Fruit fly (Drosophila melanogaster) whole organism, embryonic: ENCODE data around the gene CG42542.

Experiments used
- CG12744 ChIP-seq: fragments of 200-800 bp; sonication (Bioruptor generic); optimal IDR thresholded peaks from 2 replicates; lab custom pipeline; 2016; ENCODE audit warnings: missing biosample characterization, missing genetic modification characterization
- CG14050 ChIP-seq: fragments of 200-800 bp; sonication (Bioruptor generic); IDR thresholded peaks from 3 replicates; pipeline ENCODE4 v1.3.6; 2022; ENCODE audit warnings: missing biosample characterization, missing genetic modification characterization
- CG15479 ChIP-seq: fragments of 200-800 bp; sonication (Bioruptor generic); optimal IDR thresholded peaks from 3 replicates; lab custom pipeline; 2019; ENCODE audit warnings: missing biosample characterization, mild to moderate bottlenecking, missing genetic modification characterization, moderate library complexity
- CG17359 ChIP-seq: fragments of 200-800 bp; sonication (Bioruptor generic); optimal IDR thresholded peaks from 3 replicates; lab custom pipeline; 2018; ENCODE audit warnings: missing biosample characterization, mild to moderate bottlenecking, missing genetic modification characterization, moderate library complexity
- CG1832 ChIP-seq: fragments of 200-800 bp; sonication (Bioruptor generic); optimal IDR thresholded peaks from 2 replicates; lab custom pipeline; 2017; ENCODE audit warnings: missing biosample characterization, mild to moderate bottlenecking, missing genetic modification characterization, inconsistent platforms
- CG30431 ChIP-seq: fragments of 200-800 bp; sonication (Bioruptor generic); optimal IDR thresholded peaks from 2 replicates; lab custom pipeline; 2017; ENCODE audit warnings: missing biosample characterization, missing genetic modification characterization
- CG31365 ChIP-seq: fragments of 200-800 bp; sonication (Bioruptor generic); optimal IDR thresholded peaks from 2 replicates; lab custom pipeline; 2018; ENCODE audit warnings: missing biosample characterization, mild to moderate bottlenecking, missing genetic modification characterization
- CG4404 ChIP-seq: fragments of 200-800 bp; sonication (Bioruptor generic); IDR thresholded peaks from 2 replicates; pipeline ENCODE4 v1.3.6; 2022; ENCODE audit warnings: missing biosample characterization, missing genetic modification characterization
- CG4820 ChIP-seq: fragments of 200-800 bp; sonication (Bioruptor generic); optimal IDR thresholded peaks from 3 replicates; lab custom pipeline; 2016; ENCODE audit warnings: missing biosample characterization, missing genetic modification characterization
- CG5245 ChIP-seq: fragments of 200-800 bp; sonication (Bioruptor generic); optimal IDR thresholded peaks from 3 replicates; lab custom pipeline; 2016; ENCODE audit warnings: missing biosample characterization, missing genetic modification characterization
- CG7745 ChIP-seq: fragments of 200-800 bp; sonication (Bioruptor generic); optimal IDR thresholded peaks from 2 replicates; lab custom pipeline; 2018; ENCODE audit warnings: missing biosample characterization, mild to moderate bottlenecking, missing genetic modification characterization, moderate library complexity
- CG8478 ChIP-seq: fragments of >200 bp; optimal IDR thresholded peaks from 2 replicates; lab custom pipeline; 2018
- CG9932 ChIP-seq: fragments of 200-800 bp; sonication (Bioruptor generic); IDR thresholded peaks from 2 replicates; pipeline ENCODE4 v1.3.6; 2022; ENCODE audit warnings: missing biosample characterization, missing genetic modification characterization
- Dip2 ChIP-seq: fragments of 200-800 bp; sonication (Bioruptor generic); IDR thresholded peaks from 2 replicates; pipeline ENCODE4 v1.3.6; 2022; ENCODE audit warnings: missing biosample characterization, missing genetic modification characterization
- Eip74EF ChIP-seq, 2 experiments: fragments of 200-800 bp in 1 of 2; fragments of >200 bp in 1 of 2; sonication (Bioruptor generic) in 1 of 2; optimal IDR thresholded peaks; 2 replicates each; lab custom pipeline; 2017 to 2019; ENCODE audit warnings: missing biosample characterization in 2 of 2, missing genetic modification characterization in 2 of 2, mild to moderate bottlenecking in 1 of 2, moderate library complexity in 1 of 2
- Gsc ChIP-seq: fragments of 200-800 bp; sonication (Bioruptor generic); IDR thresholded peaks from 2 replicates; pipeline ENCODE4 v1.3.6; 2022; ENCODE audit warnings: missing biosample characterization, missing genetic modification characterization
- H2.0 ChIP-seq: fragments of 200-800 bp; sonication (Bioruptor generic); IDR thresholded peaks from 2 replicates; pipeline ENCODE4 v1.3.6; 2022; ENCODE audit warnings: missing biosample characterization, missing genetic modification characterization
- HLHmδ ChIP-seq: fragments of 200-800 bp; sonication (Bioruptor generic); optimal IDR thresholded peaks from 2 replicates; lab custom pipeline; 2018; ENCODE audit warnings: missing biosample characterization, mild to moderate bottlenecking, missing genetic modification characterization, moderate library complexity
- Hr51 ChIP-seq, 2 experiments: fragments of 200-800 bp; sonication (Bioruptor generic); optimal IDR thresholded peaks; 2 replicates in 1 of 2; 3 replicates in 1 of 2; lab custom pipeline; 2016 to 2018; ENCODE audit warnings: missing biosample characterization in 2 of 2, missing genetic modification characterization in 2 of 2, mild to moderate bottlenecking in 1 of 2, moderate library complexity in 1 of 2
- Lim3 ChIP-seq: fragments of 200-800 bp; sonication (Bioruptor generic); IDR thresholded peaks from 2 replicates; pipeline ENCODE4 v1.3.6; 2022; ENCODE audit warnings: missing biosample characterization, missing genetic modification characterization
- MBD-R2 ChIP-seq: fragments of 200-800 bp; sonication (Bioruptor generic); IDR thresholded peaks from 2 replicates; pipeline ENCODE4 v1.3.6; 2022; ENCODE audit warnings: missing biosample characterization, missing genetic modification characterization
- Max ChIP-seq: fragments of 200-800 bp; sonication (Bioruptor generic); optimal IDR thresholded peaks from 2 replicates; lab custom pipeline; 2016; ENCODE audit warnings: missing biosample characterization, mild to moderate bottlenecking, missing genetic modification characterization
- Med ChIP-seq: fragments of 200-800 bp; sonication (Bioruptor generic); peaks from one replicate; lab custom pipeline; 2016; ENCODE audit warnings: missing biosample characterization, missing genetic modification characterization, mild to moderate bottlenecking, inconsistent platforms, moderate library complexity
- NFAT ChIP-seq: fragments of 200-800 bp; sonication (Bioruptor generic); IDR thresholded peaks from 2 replicates; pipeline ENCODE4 v1.3.6; 2022; ENCODE audit warnings: missing biosample characterization, missing genetic modification characterization
- Nf-YB ChIP-seq: fragments of 200-800 bp; sonication (Bioruptor generic); optimal IDR thresholded peaks from 3 replicates; lab custom pipeline; 2019; ENCODE audit warnings: missing biosample characterization, mild to moderate bottlenecking, missing genetic modification characterization, moderate library complexity
- Opbp ChIP-seq: fragments of 200-800 bp; sonication (Bioruptor generic); IDR thresholded peaks from 3 replicates; pipeline ENCODE4 v1.3.6; 2022; ENCODE audit warnings: missing biosample characterization, missing genetic modification characterization; ENCODE audit not compliant: partially characterized antibody
- Optix ChIP-seq: fragments of 200-800 bp; sonication (Bioruptor generic); IDR thresholded peaks from 3 replicates; pipeline ENCODE4 v1.3.6; 2022; ENCODE audit warnings: missing biosample characterization, missing genetic modification characterization
- Sox102F ChIP-seq: fragments of 200-800 bp; sonication (Bioruptor generic); optimal IDR thresholded peaks from 2 replicates; lab custom pipeline; 2018; ENCODE audit warnings: missing biosample characterization, mild to moderate bottlenecking, missing genetic modification characterization, moderate library complexity
- YL-1 ChIP-seq: fragments of 200-800 bp; sonication (Bioruptor generic); optimal IDR thresholded peaks from 3 replicates; lab custom pipeline; 2017; ENCODE audit warnings: missing biosample characterization, mild to moderate bottlenecking, missing genetic modification characterization
- abd-A ChIP-seq: fragments of 200-800 bp; sonication (Bioruptor generic); optimal IDR thresholded peaks from 3 replicates; lab custom pipeline; 2019; ENCODE audit warnings: missing biosample characterization, mild to moderate bottlenecking, missing genetic modification characterization, moderate library complexity
- ac ChIP-seq: fragments of 200-800 bp; sonication (Bioruptor generic); optimal IDR thresholded peaks from 3 replicates; lab custom pipeline; 2017; ENCODE audit warnings: missing biosample characterization, mild to moderate bottlenecking, missing genetic modification characterization
- dimm ChIP-seq: fragments of 200-800 bp; sonication (Bioruptor generic); IDR thresholded peaks from 2 replicates; pipeline ENCODE4 v1.3.6; 2022; ENCODE audit warnings: missing biosample characterization, missing genetic modification characterization
- dmrt99B ChIP-seq: fragments of 200-800 bp; sonication (Bioruptor generic); optimal IDR thresholded peaks from 2 replicates; lab custom pipeline; 2018; ENCODE audit warnings: missing biosample characterization, mild to moderate bottlenecking, missing genetic modification characterization, moderate library complexity
- eve ChIP-seq, 2 experiments: fragments of >200 bp; optimal IDR thresholded peaks; 2 replicates each; lab custom pipeline; 2017; ENCODE audit warnings: missing biosample characterization in 2 of 2, missing genetic modification characterization in 2 of 2
- ftz-f1 ChIP-seq: fragments of 200-800 bp; sonication (Bioruptor generic); optimal IDR thresholded peaks from 2 replicates; lab custom pipeline; 2016; ENCODE audit warnings: missing biosample characterization, missing genetic modification characterization
- fu2 ChIP-seq: fragments of 200-800 bp; sonication (Bioruptor generic); optimal IDR thresholded peaks from 2 replicates; lab custom pipeline; 2016; ENCODE audit warnings: missing biosample characterization, missing genetic modification characterization
- grn ChIP-seq: fragments of 200-800 bp; sonication (Bioruptor generic); optimal IDR thresholded peaks from 3 replicates; lab custom pipeline; 2017; ENCODE audit warnings: missing biosample characterization, missing genetic modification characterization
- gt ChIP-seq: fragments of 200-800 bp; sonication (Bioruptor generic); IDR thresholded peaks from 2 replicates; pipeline ENCODE4 v1.3.6; 2022; ENCODE audit warnings: missing biosample characterization, missing genetic modification characterization
- lbe ChIP-seq: fragments of 200-800 bp; sonication (Bioruptor generic); optimal IDR thresholded peaks from 2 replicates; lab custom pipeline; 2016; ENCODE audit warnings: missing biosample characterization, mild to moderate bottlenecking, missing genetic modification characterization
- maf-S ChIP-seq: fragments of 200-800 bp; sonication (Bioruptor generic); optimal IDR thresholded peaks from 2 replicates; lab custom pipeline; 2016; ENCODE audit warnings: missing biosample characterization, missing genetic modification characterization
- mirr ChIP-seq: fragments of 200-800 bp; sonication (Bioruptor generic); optimal IDR thresholded peaks from 3 replicates; lab custom pipeline; 2018; ENCODE audit warnings: missing biosample characterization, mild to moderate bottlenecking, missing genetic modification characterization
- psq ChIP-seq: fragments of 200-800 bp; sonication (Bioruptor generic); optimal IDR thresholded peaks from 2 replicates; lab custom pipeline; 2017; ENCODE audit warnings: missing biosample characterization, missing genetic modification characterization
- pzg ChIP-seq: fragments of 200-800 bp; sonication (Bioruptor generic); optimal IDR thresholded peaks from 3 replicates; lab custom pipeline; 2018; ENCODE audit warnings: missing biosample characterization, mild to moderate bottlenecking, missing genetic modification characterization, moderate library complexity
- repo ChIP-seq: fragments of 200-800 bp; sonication (Bioruptor generic); optimal IDR thresholded peaks from 2 replicates; lab custom pipeline; 2016; ENCODE audit warnings: missing biosample characterization, missing genetic modification characterization
- sd ChIP-seq: fragments of 200-800 bp; sonication (Bioruptor generic); optimal IDR thresholded peaks from 3 replicates; lab custom pipeline; 2018; ENCODE audit warnings: missing biosample characterization, mild to moderate bottlenecking, missing genetic modification characterization, moderate library complexity
- sens ChIP-seq: fragments of 200-800 bp; sonication (Bioruptor generic); peaks from one replicate; lab custom pipeline; 2016; ENCODE audit warnings: missing biosample characterization, missing genetic modification characterization
- shn ChIP-seq: fragments of 200-800 bp; sonication (Bioruptor generic); optimal IDR thresholded peaks from 3 replicates; lab custom pipeline; 2016; ENCODE audit warnings: missing biosample characterization, missing genetic modification characterization
- so ChIP-seq: fragments of 200-800 bp; sonication (Bioruptor generic); IDR thresholded peaks from 3 replicates; pipeline ENCODE4 v1.3.6; 2022; ENCODE audit warnings: missing biosample characterization, missing genetic modification characterization
- sug ChIP-seq: fragments of 200-800 bp; optimal IDR thresholded peaks from 2 replicates; lab custom pipeline; 2019; ENCODE audit warnings: missing biosample characterization, mild to moderate bottlenecking, missing genetic modification characterization, moderate library complexity
- tio ChIP-seq: fragments of 200-800 bp; sonication (Bioruptor generic); optimal IDR thresholded peaks from 2 replicates; lab custom pipeline; 2017; ENCODE audit warnings: missing biosample characterization, missing genetic modification characterization, inconsistent platforms
- trem ChIP-seq: fragments of 200-800 bp; optimal IDR thresholded peaks from 3 replicates; lab custom pipeline; 2019; ENCODE audit warnings: missing biosample characterization, mild to moderate bottlenecking, missing genetic modification characterization, moderate library complexity
- zf30C ChIP-seq: fragments of 200-800 bp; sonication (Bioruptor generic); optimal IDR thresholded peaks from 3 replicates; lab custom pipeline; 2018; ENCODE audit warnings: missing biosample characterization, mild to moderate bottlenecking, missing genetic modification characterization

Gene CG42542

DNA sequence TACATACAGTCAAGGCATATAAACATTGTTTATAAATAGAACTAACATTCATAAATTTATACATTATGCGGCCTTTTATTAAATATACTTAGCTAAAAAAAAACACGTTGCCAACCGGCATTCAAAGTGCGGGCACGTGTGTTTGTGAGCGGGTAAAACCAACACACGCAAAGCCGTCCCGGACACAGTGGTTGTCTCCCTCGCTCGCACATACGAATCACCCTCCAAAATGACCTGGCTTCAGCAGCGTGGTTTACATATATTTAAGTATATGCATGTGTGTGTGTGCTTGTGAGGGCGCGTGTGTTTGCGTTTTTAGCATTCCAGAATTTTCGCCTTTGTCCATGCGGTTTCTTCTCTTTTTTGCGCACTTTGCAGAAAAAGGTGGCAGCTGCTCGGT, 47.1 kb downstream of the CG42542 start (continued):
- TF ChIP-seq sd (tag; lab: Kevin White, UChicago) (peak; percentile 97), tio (GFP tag; lab: Kevin White, UChicago) (no peak), ftz-f1 (GFP tag; lab: Kevin White, UChicago) (peak; percentile 53), CG4404 (no peak), abd-A (tag; lab: Kevin White, UChicago) (peak; percentile 68), Max (GFP tag; lab: Kevin White, UChicago) (peak; percentile 83), CG30431 (GFP tag; lab: Kevin White, UChicago) (no peak), CG1832 (peak; percentile 75), Opbp (0 out of 3 replicates have a peak, but pooled peaks have one; percentile 9), YL-1 (GFP tag; lab: Kevin White, UChicago) (peak; percentile 94), fu2 (GFP tag; lab: Kevin White, UChicago) (no peak), Dip2 (GFP tag; lab: Robert Waterston, UW) (no peak), Nf-YB (no peak), CG8478 (lab: Kevin White, UChicago) (peak; percentile 88), shn (GFP tag; lab: Kevin White, UChicago) (no peak), NFAT (GFP tag; lab: Robert Waterston, UW) (peak; percentile 63; the same call in 1 of the 2 replicates), psq (GFP tag; lab: Kevin White, UChicago) (no peak), sens (GFP tag; lab: Kevin White, UChicago) (peak; percentile 42), CG9932 (GFP tag; lab: Robert Waterston, UW) (peak; percentile 28; the same call in 1 of the 2 replicates), Med (GFP tag; lab: Kevin White, UChicago) (peak; percentile 53), CG17359 (tag; lab: Kevin White, UChicago) (no peak), HLHmδ (GFP tag; lab: Kevin White, UChicago) (no peak), zf30C (no peak), repo (GFP tag; lab: Kevin White, UChicago) (no peak), MBD-R2 (GFP tag; lab: Robert Waterston, UW) (no peak), eve (GFP tag; optimal IDR thresholded peaks at IDR 0.05; lab: Kevin White, UChicago) (no peak)

DNA sequence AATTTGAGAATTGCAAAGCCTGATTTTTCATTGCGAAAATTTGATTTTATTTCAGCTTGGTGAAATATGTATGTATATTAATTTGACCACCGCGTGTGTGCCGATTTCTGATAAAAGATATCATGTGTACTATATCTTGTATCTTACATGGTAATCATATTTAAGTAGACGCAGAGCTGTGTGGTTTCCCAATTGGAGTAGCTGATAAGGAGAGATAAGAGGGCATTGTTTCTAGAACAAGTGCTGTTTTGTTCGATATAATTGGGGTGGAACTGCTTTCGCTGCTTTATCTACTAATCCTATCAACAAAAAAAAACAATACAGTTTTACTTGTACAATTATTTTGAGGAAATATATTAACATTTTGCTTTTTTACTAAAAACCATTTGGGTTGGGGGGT, 50.2 kb downstream of the CG42542 start:
- TF ChIP-seq trem (tag; lab: Kevin White, UChicago) (no peak), H2.0 (GFP tag; lab: Robert Waterston, UW) (no peak), Sox102F (no peak), Lim3 (GFP tag; lab: Robert Waterston, UW) (no peak), grn (GFP tag; lab: Kevin White, UChicago) (peak; percentile 69), CG14050 (GFP tag; lab: Robert Waterston, UW) (no peak), sug (peak; percentile 30), Optix (GFP tag; lab: Robert Waterston, UW) (no peak), pzg (GFP tag; lab: Kevin White, UChicago) (no peak), ac (GFP tag; lab: Kevin White, UChicago) (no peak), CG7745 (tag; lab: Kevin White, UChicago) (no peak), gt (GFP tag; lab: Robert Waterston, UW) (no peak), maf-S (GFP tag; lab: Kevin White, UChicago) (no peak), Hr51 (GFP tag; optimal IDR thresholded peaks at IDR 0.05; lab: Kevin White, UChicago) (no peak), CG5245 (no peak), so (GFP tag; lab: Robert Waterston, UW) (no peak), CG12744 (GFP tag; lab: Kevin White, UChicago) (no peak), CG15479 (peak; percentile 75), CG31365 (tag; lab: Kevin White, UChicago) (no peak), Eip74EF (GFP tag; optimal IDR thresholded peaks at IDR 0.05; lab: Kevin White, UChicago) (no peak), dimm (no peak), Med (GFP tag; lab: Kevin White, UChicago) (peak; percentile 27), dmrt99B (tag; lab: Kevin White, UChicago) (peak; percentile 6), mirr (GFP tag; lab: Kevin White, UChicago) (peak; percentile 18), Gsc (GFP tag; lab: Robert Waterston, UW) (no peak), lbe (GFP tag; lab: Kevin White, UChicago) (peak; percentile 23), CG4820 (GFP tag; lab: Kevin White, UChicago) (no peak), NFAT (GFP tag; lab: Robert Waterston, UW) (no peak), zf30C (no peak)
